Worm (Caenorhabditis elegans): ENCODE results near the gene lys-1.

The lys-1 gene

ce11 chrV:10246443-10246885, 31.2 kb upstream of the lys-1 start (continued):
- TF ChIP-seq atf-7 (tag; optimal IDR thresholded peaks at IDR 0.05) (no peak), cebp-1 (GFP tag; IDR thresholded peaks at IDR 0.05) (no peak), cebp-1 (tag; optimal IDR thresholded peaks at IDR 0.05) (peak; percentile 28), ccch-3 (GFP tag; optimal IDR thresholded peaks at IDR 0.05) (no peak), nhr-120 (GFP tag; IDR thresholded peaks at IDR 0.05) (no peak), dpl-1 (GFP tag; optimal IDR thresholded peaks at IDR 0.05) (peak; percentile 19), F39B2.1 (GFP tag; IDR thresholded peaks at IDR 0.05) (no peak), chd-7 (tag; optimal IDR thresholded peaks at IDR 0.05) (no peak), mel-28 (tag; optimal IDR thresholded peaks at IDR 0.05; ENCODE audit: borderline replicate concordance) (no peak), bed-2 (GFP tag; IDR thresholded peaks at IDR 0.05) (no peak), lag-1 (GFP tag; IDR thresholded peaks at IDR 0.05) (no peak), K11D2.4 (GFP tag; IDR thresholded peaks at IDR 0.05) (0 out of 2 replicates have a peak, but pooled peaks have one; percentile 52), sptf-2 (GFP tag; optimal IDR thresholded peaks at IDR 0.05) (no peak), gei-17 (GFP tag; optimal IDR thresholded peaks at IDR 0.05) (no peak), egl-44 (GFP tag; IDR thresholded peaks at IDR 0.05) (no peak), lin-40 (tag; optimal IDR thresholded peaks at IDR 0.05) (no peak), F55B11.4 (tag; optimal IDR thresholded peaks at IDR 0.05; ENCODE audit: borderline replicate concordance, insufficient read depth) (no peak), B0261.1 (tag; optimal IDR thresholded peaks at IDR 0.05) (no peak), snpc-4 (GFP tag; optimal IDR thresholded peaks at IDR 0.05) (no peak), snpc-4 (tag; optimal IDR thresholded peaks at IDR 0.05) (no peak), F49E8.2 (tag; optimal IDR thresholded peaks at IDR 0.05; ENCODE audit: insufficient read depth) (no peak), hlh-26 (GFP tag; conservative IDR thresholded peaks at IDR 0.05) (no peak), lin-54 (GFP tag; optimal IDR thresholded peaks at IDR 0.05) (peak; percentile 59), mxl-1 (tag; optimal IDR thresholded peaks at IDR 0.05) (no peak), hmg-1.2 (GFP tag; IDR thresholded peaks at IDR 0.05) (peak; percentile 24; the same call in 1 of the 2 replicates), lin-35 (GFP tag; optimal IDR thresholded peaks at IDR 0.05) (peak in 1 of 3 experiments; percentile 54), nhr-179 (tag; optimal IDR thresholded peaks at IDR 0.05) (no peak), aptf-2 (GFP tag; conservative IDR thresholded peaks at IDR 0.05) (no peak), let-526 (GFP tag; IDR thresholded peaks at IDR 0.05) (no peak), nfya-2 (GFP tag; IDR thresholded peaks at IDR 0.05) (no peak), ztf-3 (GFP tag; optimal IDR thresholded peaks at IDR 0.05) (no peak), madf-6 (GFP tag; IDR thresholded peaks at IDR 0.05) (peak; percentile 50), lsl-1 (GFP tag; optimal IDR thresholded peaks at IDR 0.05) (peak; percentile 5), Y53F4B.3 (GFP tag; IDR thresholded peaks at IDR 0.05) (no peak), nhr-80 (tag; optimal IDR thresholded peaks at IDR 0.05) (no peak), unc-130 (GFP tag; optimal IDR thresholded peaks at IDR 0.05) (no peak), let-607 (tag; optimal IDR thresholded peaks at IDR 0.05) (no peak), F22D6.2 (tag; optimal IDR thresholded peaks at IDR 0.05) (no peak), ama-1 (optimal IDR thresholded peaks at IDR 0.05) (no peak), ama-1 (GFP tag; optimal IDR thresholded peaks at IDR 0.05) (no peak), pbrm-1 (GFP tag; IDR thresholded peaks at IDR 0.05) (no peak), somi-1 (GFP tag; optimal IDR thresholded peaks at IDR 0.05) (peak; percentile 45), B0336.3 (GFP tag; IDR thresholded peaks at IDR 0.05) (no peak), T26A5.8 (tag; optimal IDR thresholded peaks at IDR 0.05) (no peak), mes-4 (tag; optimal IDR thresholded peaks at IDR 0.05) (no peak), ztf-18 (tag; optimal IDR thresholded peaks at IDR 0.05) (no peak), mcd-1 (GFP tag; IDR thresholded peaks at IDR 0.05) (no peak; the same call in 1 of the 2 replicates), dox-1 (GFP tag; IDR thresholded peaks at IDR 0.05) (peak; percentile 16; the same call in 1 of the 2 replicates), sdz-38 (tag; optimal IDR thresholded peaks at IDR 0.05) (no peak), madf-3 (GFP tag; IDR thresholded peaks at IDR 0.05) (no peak)

All from whole organism, young adult.